Worm (Caenorhabditis elegans) whole organism, young adult: ENCODE data around the gene usp-4.

Source experiments
- F22D6.2 ChIP-seq: sonication (generic microtip); optimal IDR thresholded peaks from 2 replicates; lab custom pipeline; 2016; ENCODE audit warnings: mild to moderate bottlenecking, missing genetic modification characterization, missing compliant biosample characterization
- F39B2.1 ChIP-seq: fragments of 200-800 bp; sonication (Bioruptor generic); IDR thresholded peaks from 2 replicates; pipeline ENCODE4 v1.3.6; 2022; ENCODE audit warnings: missing genetic modification reagents, missing genetic modification characterization, missing compliant biosample characterization
- F52B5.7 ChIP-seq: sonication (generic microtip); optimal IDR thresholded peaks from 2 replicates; lab custom pipeline; 2016; ENCODE audit warnings: mild to moderate bottlenecking, missing genetic modification characterization, missing compliant biosample characterization
- F57A8.1 ChIP-seq: fragments of 200-800 bp; sonication (Bioruptor generic); optimal IDR thresholded peaks from 2 replicates; lab custom pipeline; 2018; ENCODE audit warnings: mild to moderate bottlenecking, missing genetic modification characterization, moderate library complexity, missing compliant biosample characterization
- F57C9.4 ChIP-seq: sonication (generic microtip); optimal IDR thresholded peaks from 2 replicates; lab custom pipeline; 2017; ENCODE audit warnings: mild to moderate bottlenecking, missing genetic modification characterization, missing compliant biosample characterization
- K11D2.4 ChIP-seq: fragments of 200-800 bp; sonication (Bioruptor generic); IDR thresholded peaks from 2 replicates; pipeline ENCODE4 v1.3.6; 2022; ENCODE audit warnings: missing genetic modification reagents, missing genetic modification characterization, missing compliant biosample characterization
- Y56A3A.18 ChIP-seq: fragments of 200-800 bp; sonication (Bioruptor generic); IDR thresholded peaks from 2 replicates; pipeline ENCODE4 v1.3.6; 2022; ENCODE audit warnings: missing genetic modification reagents, missing genetic modification characterization, missing compliant biosample characterization
- Y67H2A.10 ChIP-seq: fragments of 200-800 bp; sonication (Bioruptor generic); conservative IDR thresholded peaks from 2 replicates; pipeline ENCODE4 v1.3.6; 2022; ENCODE audit warnings: missing genetic modification reagents, missing genetic modification characterization, missing compliant biosample characterization
- Y79H2A.3 ChIP-seq: fragments of 200-800 bp; sonication (Bioruptor generic); conservative IDR thresholded peaks from 2 replicates; pipeline ENCODE4 v1.3.6; 2022; ENCODE audit warnings: missing genetic modification reagents, missing genetic modification characterization, missing compliant biosample characterization
- ZK185.1 ChIP-seq: sonication (generic microtip); optimal IDR thresholded peaks from 2 replicates; lab custom pipeline; 2016; ENCODE audit warnings: mild to moderate bottlenecking, missing genetic modification characterization, missing compliant biosample characterization; ENCODE audit not compliant: poor library complexity, severe bottlenecking
- ama-1 ChIP-seq, 3 experiments: fragments of 150-350 bp in 1 of 3; sonication (generic microtip) in 2 of 3; optimal IDR thresholded peaks; 2 replicates each; lab custom pipeline; 2014 to 2018; ENCODE audit warnings: missing biosample characterization in 2 of 3, missing genetic modification characterization in 2 of 3, missing genetic modification reagents in 2 of 3
- aptf-2 ChIP-seq: fragments of 200-800 bp; sonication (Bioruptor generic); conservative IDR thresholded peaks from 2 replicates; pipeline ENCODE4 v1.3.6; 2022; ENCODE audit warnings: missing genetic modification reagents, missing genetic modification characterization, missing compliant biosample characterization
- attf-5 ChIP-seq: fragments of 200-800 bp; sonication (Bioruptor generic); optimal IDR thresholded peaks from 2 replicates; lab custom pipeline; 2018; ENCODE audit warnings: mild to moderate bottlenecking, missing genetic modification characterization, missing compliant biosample characterization
- attf-6 ChIP-seq: fragments of 200-800 bp; sonication (Bioruptor generic); IDR thresholded peaks from 2 replicates; pipeline ENCODE4 v1.3.6; 2022; ENCODE audit warnings: missing genetic modification reagents, missing genetic modification characterization, missing compliant biosample characterization
- cebp-1 ChIP-seq, 2 experiments: fragments of 200-800 bp in 1 of 2; sonication (Bioruptor generic) in 1 of 2; sonication (generic microtip) in 1 of 2; IDR thresholded peaks in 1 of 2; optimal IDR thresholded peaks in 1 of 2; 2 replicates each; pipeline versions ENCODE4 v1.3.6 to Lab custom; 2017 to 2022; ENCODE audit warnings: missing compliant biosample characterization in 2 of 2, missing genetic modification characterization in 2 of 2, mild to moderate bottlenecking in 1 of 2, missing genetic modification reagents in 1 of 2, moderate library complexity in 1 of 2
- ceh-27 ChIP-seq: fragments of 200-800 bp; sonication (Bioruptor generic); optimal IDR thresholded peaks from 2 replicates; lab custom pipeline; 2018; ENCODE audit warnings: mild to moderate bottlenecking, missing genetic modification characterization, moderate library complexity, missing compliant biosample characterization
- ceh-40 ChIP-seq: fragments of 200-800 bp; sonication (Bioruptor generic); IDR thresholded peaks from 2 replicates; pipeline ENCODE4 v1.3.6; 2022; ENCODE audit warnings: missing genetic modification characterization, missing compliant biosample characterization
- ceh-58 ChIP-seq: fragments of 200-800 bp; sonication (Bioruptor generic); IDR thresholded peaks from 2 replicates; pipeline ENCODE4 v1.3.6; 2022; ENCODE audit warnings: missing genetic modification characterization, missing compliant biosample characterization
- ceh-91 ChIP-seq: fragments of 200-800 bp; sonication (Bioruptor generic); IDR thresholded peaks from 2 replicates; pipeline ENCODE4 v1.3.6; 2022; ENCODE audit warnings: missing genetic modification reagents, missing genetic modification characterization, missing compliant biosample characterization
- efl-1 ChIP-seq: fragments of 150-350 bp; optimal IDR thresholded peaks from 2 replicates; lab custom pipeline; 2014; ENCODE audit warnings: missing biosample characterization, missing genetic modification reagents, missing genetic modification characterization
- ets-4 ChIP-seq: fragments of 200-800 bp; sonication (Bioruptor generic); optimal IDR thresholded peaks from 2 replicates; lab custom pipeline; 2018; ENCODE audit warnings: mild to moderate bottlenecking, missing genetic modification characterization, missing compliant biosample characterization
- gei-17 ChIP-seq: fragments of 200-800 bp; sonication (Bioruptor generic); optimal IDR thresholded peaks from 2 replicates; lab custom pipeline; 2018; ENCODE audit warnings: mild to moderate bottlenecking, missing genetic modification characterization, missing compliant biosample characterization
- him-1 ChIP-seq: sonication (generic microtip); optimal IDR thresholded peaks from 2 replicates; lab custom pipeline; 2016; ENCODE audit warnings: missing genotype, missing genetic modification reagents, missing genetic modification characterization, missing compliant biosample characterization
- hlh-26 ChIP-seq: fragments of 200-800 bp; sonication (Bioruptor generic); conservative IDR thresholded peaks from 2 replicates; pipeline ENCODE4 v1.3.6; 2022; ENCODE audit warnings: missing genetic modification reagents, missing genetic modification characterization, missing compliant biosample characterization
- lin-26 ChIP-seq: fragments of 200-800 bp; sonication (Bioruptor generic); IDR thresholded peaks from 2 replicates; pipeline ENCODE4 v1.3.6; 2022; ENCODE audit warnings: missing genetic modification reagents, missing genetic modification characterization, missing compliant biosample characterization
- lsl-1 ChIP-seq: fragments of 200-800 bp; sonication (Bioruptor generic); optimal IDR thresholded peaks from 2 replicates; lab custom pipeline; 2018; ENCODE audit warnings: mild to moderate bottlenecking, missing genetic modification characterization, moderate library complexity, missing compliant biosample characterization
- madf-3 ChIP-seq: fragments of 200-800 bp; sonication (Bioruptor generic); IDR thresholded peaks from 2 replicates; pipeline ENCODE4 v1.3.6; 2022; ENCODE audit warnings: missing genetic modification reagents, missing genetic modification characterization, missing compliant biosample characterization
- madf-6 ChIP-seq: fragments of 200-800 bp; sonication (Bioruptor generic); IDR thresholded peaks from 2 replicates; pipeline ENCODE4 v1.3.6; 2022; ENCODE audit warnings: missing genetic modification reagents, missing genetic modification characterization, missing compliant biosample characterization
- madf-8 ChIP-seq: fragments of 200-800 bp; sonication (Bioruptor generic); conservative IDR thresholded peaks from 2 replicates; pipeline ENCODE4 v1.3.6; 2022; ENCODE audit warnings: missing genetic modification reagents, missing genetic modification characterization, missing compliant biosample characterization
- mcd-1 ChIP-seq: fragments of 200-800 bp; sonication (Bioruptor generic); IDR thresholded peaks from 2 replicates; pipeline ENCODE4 v1.3.6; 2022; ENCODE audit warnings: missing genetic modification reagents, missing genetic modification characterization, missing compliant biosample characterization
- nfya-1 ChIP-seq: sonication (generic microtip); optimal IDR thresholded peaks from 2 replicates; lab custom pipeline; 2017; ENCODE audit warnings: antibody characterized with exemption, missing compliant biosample characterization, missing genetic modification characterization, borderline replicate concordance; ENCODE audit not compliant: insufficient read depth
- nhr-90 ChIP-seq: sonication (generic microtip); optimal IDR thresholded peaks from 2 replicates; lab custom pipeline; 2016; ENCODE audit warnings: missing genotype, mild to moderate bottlenecking, missing genetic modification characterization, missing compliant biosample characterization
- rcor-1 ChIP-seq: fragments of 200-800 bp; sonication (Bioruptor generic); IDR thresholded peaks from 2 replicates; pipeline ENCODE4 v1.3.6; 2022; ENCODE audit warnings: missing genetic modification reagents, missing genetic modification characterization, missing compliant biosample characterization
- rec-8 ChIP-seq, 2 experiments: sonication (generic microtip); optimal IDR thresholded peaks; 2 replicates each; lab custom pipeline; 2016; ENCODE audit warnings: mild to moderate bottlenecking in 2 of 2, missing genetic modification characterization in 2 of 2, missing genetic modification reagents in 2 of 2, missing genotype in 2 of 2, missing biosample characterization in 1 of 2, missing compliant biosample characterization in 1 of 2, moderate library complexity in 1 of 2
- repo-1 ChIP-seq: sonication (generic microtip); optimal IDR thresholded peaks from 2 replicates; lab custom pipeline; 2017; ENCODE audit warnings: mild to moderate bottlenecking, missing genetic modification characterization, missing compliant biosample characterization
- snpc-1.3 ChIP-seq: sonication (generic microtip); optimal IDR thresholded peaks from 2 replicates; lab custom pipeline; 2017; ENCODE audit warnings: missing genetic modification characterization, mild to moderate bottlenecking, missing compliant biosample characterization, antibody characterized with exemption, moderate library complexity, missing genotype, missing genetic modification reagents; ENCODE audit not compliant: insufficient read depth
- snpc-3.4 ChIP-seq: sonication (generic microtip); optimal IDR thresholded peaks from 2 replicates; lab custom pipeline; 2017; ENCODE audit warnings: missing genetic modification characterization, mild to moderate bottlenecking, missing compliant biosample characterization, antibody characterized with exemption, moderate library complexity, missing genotype, missing genetic modification reagents
- snpc-4 ChIP-seq, 5 experiments: fragments of 150-350 bp in 1 of 5; sonication (generic microtip) in 4 of 5; optimal IDR thresholded peaks; 2 replicates each; lab custom pipeline; 2014 to 2018; ENCODE audit warnings: missing genetic modification characterization in 5 of 5, missing biosample characterization in 3 of 5, antibody characterized with exemption in 2 of 5, mild to moderate bottlenecking in 2 of 5, missing compliant biosample characterization in 2 of 5, missing genotype in 2 of 5, moderate library complexity in 2 of 5, missing genetic modification reagents in 1 of 5
- sptf-2 ChIP-seq: fragments of 200-800 bp; sonication (Bioruptor generic); optimal IDR thresholded peaks from 2 replicates; lab custom pipeline; 2018; ENCODE audit warnings: mild to moderate bottlenecking, missing genetic modification characterization, missing compliant biosample characterization
- unc-130 ChIP-seq: sonication (generic microtip); optimal IDR thresholded peaks from 2 replicates; lab custom pipeline; 2016; ENCODE audit warnings: missing genetic modification reagents, missing genetic modification characterization, missing compliant biosample characterization
- unc-62 ChIP-seq: fragments of 150-350 bp; optimal IDR thresholded peaks from 2 replicates; lab custom pipeline; 2014; ENCODE audit warnings: missing biosample characterization, missing genetic modification reagents, missing genetic modification characterization
- ztf-26 ChIP-seq: sonication (generic microtip); optimal IDR thresholded peaks from 2 replicates; lab custom pipeline; 2017; ENCODE audit warnings: missing genetic modification characterization, missing compliant biosample characterization

The usp-4 gene

ce11 chrIV:6747652-6748051 is 9.5 kb upstream of the usp-4 start:
- TF ChIP-seq Y67H2A.10 (GFP tag; lab: Robert Waterston, UW) = 0 out of 2 replicates have a peak, but pooled peaks have one; percentile 13
- no peak for TF ChIP-seq attf-6
- no peak for TF ChIP-seq rec-8 (tag; optimal IDR thresholded peaks at IDR 0.05; lab: Kevin White, UChicago)
- no peak for TF ChIP-seq aptf-2 (GFP tag; lab: Robert Waterston, UW)
- TF ChIP-seq him-1 (tag; lab: Kevin White, UChicago) = no peak
- TF ChIP-seq mcd-1 (GFP tag; lab: Robert Waterston, UW) = 0 out of 2 replicates have a peak, but pooled peaks have one; percentile 22
- peak; percentile 11; the same call in 1 of the 2 replicates for TF ChIP-seq rcor-1 (GFP tag; lab: Robert Waterston, UW)
- TF ChIP-seq repo-1 = no peak
- TF ChIP-seq lin-26 = no peak
- no peak for TF ChIP-seq gei-17 (GFP tag; lab: Kevin White, UChicago)
- TF ChIP-seq ceh-58 = no peak
- 0 out of 2 replicates have a peak, but pooled peaks have one; percentile 15 for TF ChIP-seq madf-8 (GFP tag; lab: Robert Waterston, UW)
- peak; percentile 39 for TF ChIP-seq ceh-27 (GFP tag; lab: Kevin White, UChicago)
- TF ChIP-seq snpc-3.4 (tag; lab: Kevin White, UChicago) = peak; percentile 5
- TF ChIP-seq attf-5 = no peak
- no peak for TF ChIP-seq unc-62 (GFP tag; lab: Kevin White, UChicago)
- no peak for TF ChIP-seq lsl-1 (GFP tag; lab: Kevin White, UChicago)
- no peak for TF ChIP-seq cebp-1 (GFP tag; IDR thresholded peaks at IDR 0.05; lab: Robert Waterston, UW)
- no peak for TF ChIP-seq cebp-1 (tag; optimal IDR thresholded peaks at IDR 0.05; lab: Kevin White, UChicago)
- no peak for TF ChIP-seq nfya-1 (tag; lab: Kevin White, UChicago)
- no peak for TF ChIP-seq ets-4 (GFP tag; lab: Kevin White, UChicago)
- TF ChIP-seq unc-130 (GFP tag; lab: Kevin White, UChicago) = peak; percentile 5
- no peak for TF ChIP-seq ztf-26 (tag; lab: Kevin White, UChicago)
- TF ChIP-seq snpc-4 (GFP tag; optimal IDR thresholded peaks at IDR 0.05; lab: Kevin White, UChicago) = no peak
- peak in 3 of 4 experiments; percentile 58 to 71 (median 60) for TF ChIP-seq snpc-4 (tag; optimal IDR thresholded peaks at IDR 0.05; lab: Kevin White, UChicago)
- no peak for TF ChIP-seq hlh-26 (GFP tag; lab: Robert Waterston, UW)
- no peak for TF ChIP-seq F52B5.7 (tag; lab: Kevin White, UChicago)
- 0 out of 2 replicates have a peak, but pooled peaks have one; percentile 45 for TF ChIP-seq K11D2.4 (GFP tag; lab: Robert Waterston, UW)
- no peak for TF ChIP-seq nhr-90
- peak; percentile 12 for TF ChIP-seq ZK185.1 (tag; lab: Kevin White, UChicago)
- peak; percentile 39; the same call in 1 of the 2 replicates for TF ChIP-seq madf-6 (GFP tag; lab: Robert Waterston, UW)
- no peak for TF ChIP-seq Y79H2A.3 (GFP tag; lab: Robert Waterston, UW)
- no peak for TF ChIP-seq Y56A3A.18 (GFP tag; lab: Robert Waterston, UW)
- TF ChIP-seq, all 124 proteins: peak for 11

ce11 chrIV:6748491-6748890 is 8.6 kb upstream of the usp-4 start, which contains the start of gene lin-45:
Gene lin-45 (minus strand): TSS chrIV:6748572.
- no peak for TF ChIP-seq snpc-1.3 (tag; lab: Kevin White, UChicago)
- no peak for TF ChIP-seq ztf-26 (tag; lab: Kevin White, UChicago)
- TF ChIP-seq F22D6.2 = no peak
- TF ChIP-seq ceh-91 (GFP tag; lab: Robert Waterston, UW) = no peak
- TF ChIP-seq ama-1 (optimal IDR thresholded peaks at IDR 0.05; lab: Kevin White, UChicago) = no peak
- no peak for TF ChIP-seq ama-1 (GFP tag; optimal IDR thresholded peaks at IDR 0.05; lab: Kevin White, UChicago)
- TF ChIP-seq efl-1 (GFP tag; lab: Kevin White, UChicago) = no peak
- TF ChIP-seq sptf-2 (GFP tag; lab: Kevin White, UChicago) = no peak
- no peak for TF ChIP-seq F57C9.4 (tag; lab: Kevin White, UChicago)
- TF ChIP-seq unc-62 (GFP tag; lab: Kevin White, UChicago) = no peak
- TF ChIP-seq madf-3 = no peak
- TF ChIP-seq F39B2.1 (GFP tag; lab: Robert Waterston, UW) = no peak
- TF ChIP-seq hlh-26 (GFP tag; lab: Robert Waterston, UW) = no peak
- TF ChIP-seq F57A8.1 (GFP tag; lab: Kevin White, UChicago) = no peak
- no peak for TF ChIP-seq ceh-40
